Worm (Caenorhabditis elegans) whole organism, mixed stage, embryonic: ENCODE data around the gene gon-1.
"Not testable (repeated sequence)": the region's sequence is repeated elsewhere in the genome, so short reads cannot be mapped to it uniquely, and the experiment has no call there.

ENCODE experiments used
- M03D4.4 ChIP-seq: sonication (generic microtip); optimal IDR thresholded peaks from 2 replicates; lab custom pipeline; 2017; ENCODE audit warnings: mild to moderate bottlenecking, missing genetic modification characterization, missing compliant biosample characterization
- bed-3 ChIP-seq: fragments of 200-800 bp; sonication (Bioruptor generic); optimal IDR thresholded peaks from 3 replicates; lab custom pipeline; 2018; ENCODE audit warnings: mild to moderate bottlenecking, missing genetic modification characterization, moderate library complexity, missing compliant biosample characterization
- blmp-1 ChIP-seq: fragments of 150-350 bp; optimal IDR thresholded peaks from 2 replicates; lab custom pipeline; 2014; ENCODE audit warnings: missing biosample characterization, missing genetic modification characterization
- ceh-39 ChIP-seq: fragments of 150-350 bp; optimal IDR thresholded peaks from 2 replicates; lab custom pipeline; 2014; ENCODE audit warnings: missing biosample characterization, missing genetic modification characterization
- ceh-43 ChIP-seq: fragments of 200-800 bp; sonication (Bioruptor generic); optimal IDR thresholded peaks from 2 replicates; lab custom pipeline; 2018; ENCODE audit warnings: mild to moderate bottlenecking, missing genetic modification characterization, moderate library complexity, missing compliant biosample characterization
- ceh-83 ChIP-seq: fragments of 200-800 bp; sonication (Bioruptor generic); optimal IDR thresholded peaks from 2 replicates; lab custom pipeline; 2018; ENCODE audit warnings: mild to moderate bottlenecking, missing genetic modification characterization, missing compliant biosample characterization
- ces-1 ChIP-seq: fragments of 150-350 bp; optimal IDR thresholded peaks from 2 replicates; lab custom pipeline; 2014; ENCODE audit warnings: missing biosample characterization, missing genetic modification reagents, missing genetic modification characterization
- cnd-1 ChIP-seq: fragments of 200-800 bp; sonication (Bioruptor generic); optimal IDR thresholded peaks from 2 replicates; lab custom pipeline; 2018; ENCODE audit warnings: mild to moderate bottlenecking, missing genetic modification characterization, missing compliant biosample characterization
- drap-1 ChIP-seq: fragments of 200-800 bp; sonication (Bioruptor generic); optimal IDR thresholded peaks from 3 replicates; lab custom pipeline; 2018; ENCODE audit warnings: mild to moderate bottlenecking, missing genetic modification characterization, missing compliant biosample characterization
- elt-1 ChIP-seq: sonication (generic microtip); optimal IDR thresholded peaks from 2 replicates; lab custom pipeline; 2017; ENCODE audit warnings: missing genetic modification characterization, mild to moderate bottlenecking, missing compliant biosample characterization, antibody characterized with exemption, moderate library complexity, borderline replicate concordance; ENCODE audit not compliant: insufficient read depth
- elt-3 ChIP-seq: fragments of 150-350 bp; optimal IDR thresholded peaks from 2 replicates; lab custom pipeline; 2014; ENCODE audit warnings: missing biosample characterization, missing genetic modification characterization
- flh-1 ChIP-seq: fragments of 200-800 bp; sonication (Bioruptor generic); optimal IDR thresholded peaks from 2 replicates; lab custom pipeline; 2018; ENCODE audit warnings: mild to moderate bottlenecking, missing genetic modification characterization, moderate library complexity, missing compliant biosample characterization
- ham-2 ChIP-seq: fragments of 200-800 bp; sonication (Bioruptor generic); optimal IDR thresholded peaks from 2 replicates; lab custom pipeline; 2018; ENCODE audit warnings: mild to moderate bottlenecking, missing genetic modification characterization, missing compliant biosample characterization
- hlh-1 ChIP-seq: fragments of 150-350 bp; optimal IDR thresholded peaks from 2 replicates; lab custom pipeline; 2014; ENCODE audit warnings: missing biosample characterization, missing genetic modification reagents, missing genetic modification characterization
- lin-13 ChIP-seq: fragments of 150-350 bp; optimal IDR thresholded peaks from 2 replicates; lab custom pipeline; 2014; ENCODE audit warnings: missing biosample characterization, missing genetic modification characterization
- lin-32 ChIP-seq: fragments of 200-800 bp; sonication (Bioruptor generic); optimal IDR thresholded peaks from 2 replicates; lab custom pipeline; 2018; ENCODE audit warnings: mild to moderate bottlenecking, missing genetic modification characterization, missing compliant biosample characterization
- mep-1 ChIP-seq: fragments of 150-350 bp; optimal IDR thresholded peaks from 2 replicates; lab custom pipeline; 2017; ENCODE audit warnings: missing biosample characterization, missing genetic modification reagents, missing genetic modification characterization, inconsistent platforms
- mls-2 ChIP-seq: sonication (generic microtip); optimal IDR thresholded peaks from 2 replicates; lab custom pipeline; 2016; ENCODE audit warnings: mild to moderate bottlenecking, missing genetic modification characterization, moderate library complexity, missing compliant biosample characterization
- nhr-12 ChIP-seq: fragments of 150-350 bp; optimal IDR thresholded peaks from 2 replicates; lab custom pipeline; 2014; ENCODE audit warnings: missing biosample characterization, missing genetic modification characterization
- nhr-237 ChIP-seq: fragments of 150-350 bp; optimal IDR thresholded peaks from 2 replicates; lab custom pipeline; 2014; ENCODE audit warnings: missing biosample characterization, missing genetic modification characterization
- nhr-28 ChIP-seq: fragments of 150-350 bp; optimal IDR thresholded peaks from 2 replicates; lab custom pipeline; 2014; ENCODE audit warnings: missing biosample characterization, missing genetic modification characterization
- nhr-76 ChIP-seq: sonication (generic microtip); optimal IDR thresholded peaks from 2 replicates; lab custom pipeline; 2017; ENCODE audit warnings: missing biosample characterization, missing genetic modification characterization
- pha-4 ChIP-seq: fragments of 150-350 bp; optimal IDR thresholded peaks from 2 replicates; lab custom pipeline; 2018; ENCODE audit warnings: missing biosample characterization, missing genetic modification reagents, missing genetic modification characterization
- sem-2 ChIP-seq: fragments of 200-800 bp; sonication (Bioruptor generic); optimal IDR thresholded peaks from 2 replicates; lab custom pipeline; 2018; ENCODE audit warnings: mild to moderate bottlenecking, missing genetic modification characterization, missing compliant biosample characterization
- sptf-1 ChIP-seq: sonication (generic microtip); optimal IDR thresholded peaks from 2 replicates; lab custom pipeline; 2017; ENCODE audit warnings: mild to moderate bottlenecking, missing genetic modification characterization, moderate library complexity, missing compliant biosample characterization
- tbx-8 ChIP-seq: fragments of 200-800 bp; sonication (Bioruptor generic); optimal IDR thresholded peaks from 2 replicates; lab custom pipeline; 2018; ENCODE audit warnings: mild to moderate bottlenecking, missing genetic modification characterization, moderate library complexity, missing compliant biosample characterization
- unc-120 ChIP-seq: sonication (generic microtip); optimal IDR thresholded peaks from 2 replicates; lab custom pipeline; 2017; ENCODE audit warnings: missing genetic modification characterization, missing compliant biosample characterization; ENCODE audit not compliant: poor library complexity, severe bottlenecking
- unc-39 ChIP-seq: fragments of 150-350 bp; optimal IDR thresholded peaks from 2 replicates; lab custom pipeline; 2014; ENCODE audit warnings: missing biosample characterization, missing genetic modification characterization
- unc-62 ChIP-seq: fragments of 150-350 bp; optimal IDR thresholded peaks from 2 replicates; lab custom pipeline; 2014; ENCODE audit warnings: missing biosample characterization, missing genetic modification reagents, missing genetic modification characterization
- zip-8 ChIP-seq: fragments of 150-350 bp; optimal IDR thresholded peaks from 2 replicates; lab custom pipeline; 2014; ENCODE audit warnings: missing biosample characterization, missing genetic modification characterization
- ztf-11 ChIP-seq: fragments of 150-350 bp; optimal IDR thresholded peaks from 2 replicates; lab custom pipeline; 2014; ENCODE audit warnings: missing biosample characterization, missing genetic modification characterization

The gon-1 gene

ce11 chrIV:9895088-9895487 is 58.1 kb downstream of the gon-1 start, which contains the start of gene ssp-32:
Gene ssp-32, plus strand, starts transcription at chrIV:9895388.
- TF ChIP-seq hlh-1 (tag; lab: Kevin White, UChicago) (no peak), cnd-1 (tag; lab: Kevin White, UChicago) (no peak), lin-32 (GFP tag; lab: Kevin White, UChicago) (no peak), mep-1 (tag; lab: Kevin White, UChicago) (no peak), ces-1 (GFP tag; lab: Kevin White, UChicago) (no peak), pha-4 (tag; lab: Kevin White, UChicago) (no peak), ceh-39 (no peak), mls-2 (tag; lab: Kevin White, UChicago) (no peak), ztf-11 (tag; lab: Kevin White, UChicago) (no peak), ceh-83 (GFP tag; lab: Kevin White, UChicago) (no peak), M03D4.4 (no peak), unc-120 (tag; lab: Kevin White, UChicago) (no peak), lin-13 (tag; lab: Kevin White, UChicago) (no peak), elt-1 (no peak), flh-1 (no peak), sem-2 (GFP tag; lab: Kevin White, UChicago) (no peak), unc-39 (tag; lab: Kevin White, UChicago) (no peak)

DNA sequence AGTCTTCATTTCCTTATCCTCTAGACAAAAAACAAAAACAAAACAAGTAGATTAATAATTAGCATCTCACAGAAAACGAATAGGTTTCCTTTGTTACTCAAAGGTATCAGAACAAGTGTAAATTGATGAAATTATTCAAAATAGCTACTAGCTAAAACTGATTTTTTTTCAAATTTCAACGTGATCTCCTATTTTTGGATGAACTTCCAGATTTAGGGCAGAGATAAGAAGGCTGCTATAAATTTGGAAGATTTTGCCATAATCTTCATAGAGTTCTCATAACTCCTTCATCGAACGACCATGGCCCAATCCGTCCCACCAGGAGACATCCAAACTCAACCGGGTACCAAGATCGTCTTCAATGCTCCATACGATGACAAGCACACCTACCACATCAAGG is 58.9 kb downstream of the gon-1 start, which contains the start of gene msp-77:
Gene msp-77 (plus strand): TSS at position 301 of the 400 bp plus-strand sequence.
- not testable (repeated sequence) for TF ChIP-seq blmp-1 (tag; lab: Kevin White, UChicago); unc-39 (tag; lab: Kevin White, UChicago); nhr-28
- TF ChIP-seq, all 35 proteins: peak for 0; not testable (repeated sequence) for 35

DNA sequence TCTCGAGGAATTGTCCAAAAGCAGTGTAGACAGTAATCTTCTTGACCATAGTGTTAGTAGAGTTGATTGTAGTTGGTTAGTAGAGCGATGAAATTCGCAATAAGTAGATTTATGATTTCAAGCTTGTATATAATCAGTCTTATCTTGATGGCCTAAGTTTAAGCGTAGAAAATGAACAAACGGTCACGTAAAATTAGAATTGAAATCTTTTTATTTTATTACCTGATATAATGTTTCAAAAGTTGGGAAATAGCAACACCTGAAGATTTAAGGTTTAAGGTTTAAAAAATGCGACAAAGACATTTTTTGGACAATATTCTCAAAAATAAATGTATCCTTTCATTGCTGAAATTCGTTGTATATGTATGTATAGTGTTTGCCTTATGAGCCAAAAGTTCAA is 59.6 kb downstream of the gon-1 start, which contains the start of gene sss-1:
Gene sss-1 (minus strand): TSS at position 101 of the 400 bp plus-strand sequence.
- not testable (repeated sequence) for TF ChIP-seq unc-120 (tag; lab: Kevin White, UChicago); nhr-76 (tag; lab: Kevin White, UChicago); ces-1 (GFP tag; lab: Kevin White, UChicago)

- no peak for TF ChIP-seq nhr-237 (tag; lab: Kevin White, UChicago)
- TF ChIP-seq sptf-1 (tag; lab: Kevin White, UChicago), result no peak
- TF ChIP-seq ham-2 (GFP tag; lab: Kevin White, UChicago), result no peak
- no peak for TF ChIP-seq mep-1 (tag; lab: Kevin White, UChicago)
- TF ChIP-seq nhr-12, result no peak
- no peak for TF ChIP-seq flh-1
- no peak for TF ChIP-seq M03D4.4
- no peak for TF ChIP-seq sem-2 (GFP tag; lab: Kevin White, UChicago)
- TF ChIP-seq ceh-39, result no peak
- no peak for TF ChIP-seq tbx-8 (GFP tag; lab: Kevin White, UChicago)
- TF ChIP-seq drap-1 (GFP tag; lab: Kevin White, UChicago), result no peak
- TF ChIP-seq mls-2 (tag; lab: Kevin White, UChicago), result no peak
- TF ChIP-seq unc-120 (tag; lab: Kevin White, UChicago), result no peak
- TF ChIP-seq bed-3 (GFP tag; lab: Kevin White, UChicago), result no peak
- no peak for TF ChIP-seq ceh-43 (GFP tag; lab: Kevin White, UChicago)
- TF ChIP-seq, all 35 proteins: peak for 0
These were observed 61.3 kb downstream of the gon-1 start, which contains the start of gene F32B6.4 for ce11 chrIV:9891938-9892337. Gene F32B6.4, minus strand, starts transcription at chrIV:9892038.

DNA sequence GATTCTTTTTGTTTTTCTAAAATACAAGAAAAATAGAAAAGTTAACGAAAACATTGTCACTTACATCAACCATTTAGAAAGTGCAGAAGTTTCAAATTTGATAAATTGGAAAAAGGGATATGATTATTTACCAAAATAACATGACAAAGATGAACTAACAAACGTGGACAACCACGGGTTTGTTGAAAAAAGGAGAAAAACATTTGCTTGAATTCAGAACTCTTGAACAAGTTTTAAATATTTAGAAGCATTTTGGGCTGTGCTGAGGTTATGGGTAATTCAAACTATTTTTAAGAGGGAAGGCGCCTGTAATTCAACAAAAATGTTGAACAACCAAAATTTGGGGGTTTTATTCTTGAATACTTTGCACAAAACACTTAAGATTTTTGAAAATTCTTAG is 63.4 kb downstream of the gon-1 start, which contains the start of gene ttbk-3:
Gene ttbk-3 (minus strand): TSS at position 101 of the 400 bp plus-strand sequence.
- TF ChIP-seq ces-1 (GFP tag; lab: Kevin White, UChicago), result no peak
- TF ChIP-seq hlh-1 (tag; lab: Kevin White, UChicago), result no peak
- TF ChIP-seq mep-1 (tag; lab: Kevin White, UChicago), result no peak
- TF ChIP-seq mls-2 (tag; lab: Kevin White, UChicago), result no peak
- no peak for TF ChIP-seq zip-8 (tag; lab: Kevin White, UChicago)
- no peak for TF ChIP-seq flh-1
- TF ChIP-seq elt-3 (tag; lab: Kevin White, UChicago), result no peak
- no peak for TF ChIP-seq bed-3 (GFP tag; lab: Kevin White, UChicago)
- TF ChIP-seq sem-2 (GFP tag; lab: Kevin White, UChicago), result no peak
- no peak for TF ChIP-seq nhr-237 (tag; lab: Kevin White, UChicago)
- no peak for TF ChIP-seq pha-4 (tag; lab: Kevin White, UChicago)
- no peak for TF ChIP-seq ceh-39
- TF ChIP-seq lin-32 (GFP tag; lab: Kevin White, UChicago), result no peak
- no peak for TF ChIP-seq ceh-43 (GFP tag; lab: Kevin White, UChicago)
- no peak for TF ChIP-seq unc-62 (GFP tag; lab: Kevin White, UChicago)
- TF ChIP-seq elt-1, result no peak
